Worm (Caenorhabditis elegans): ENCODE measurements around the gene sqt-2.

DNA sequence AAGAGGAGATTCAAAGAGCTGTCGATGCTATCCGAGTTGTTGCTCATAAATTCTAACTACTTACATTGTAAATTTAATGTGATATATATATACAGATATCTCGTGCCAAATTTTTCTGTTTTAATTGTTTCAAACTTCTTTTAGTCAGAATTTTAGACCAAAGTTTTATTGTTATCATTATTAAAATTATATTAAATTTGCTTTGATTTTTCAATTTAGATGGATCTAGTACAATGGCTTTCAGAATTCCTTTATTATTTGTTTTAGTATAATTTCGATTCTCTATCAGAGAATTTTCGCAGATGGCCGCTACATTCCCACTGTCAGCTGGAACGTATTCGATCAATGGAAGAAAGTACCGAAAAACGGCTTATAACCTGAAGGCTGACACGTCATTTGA is 34.2 kb downstream of the sqt-2 start, which contains the start of gene ascc-1:
- TF ChIP-seq W03F9.2 (tag; optimal IDR thresholded peaks at IDR 0.05): no peak
- TF ChIP-seq him-1 (tag; optimal IDR thresholded peaks at IDR 0.05): no peak
- TF ChIP-seq dao-5 (tag; optimal IDR thresholded peaks at IDR 0.05): no peak

All from whole organism, L4/young adult.